Fruit fly (Drosophila melanogaster): ENCODE results near the gene S6k.

S6k gene

DNA sequence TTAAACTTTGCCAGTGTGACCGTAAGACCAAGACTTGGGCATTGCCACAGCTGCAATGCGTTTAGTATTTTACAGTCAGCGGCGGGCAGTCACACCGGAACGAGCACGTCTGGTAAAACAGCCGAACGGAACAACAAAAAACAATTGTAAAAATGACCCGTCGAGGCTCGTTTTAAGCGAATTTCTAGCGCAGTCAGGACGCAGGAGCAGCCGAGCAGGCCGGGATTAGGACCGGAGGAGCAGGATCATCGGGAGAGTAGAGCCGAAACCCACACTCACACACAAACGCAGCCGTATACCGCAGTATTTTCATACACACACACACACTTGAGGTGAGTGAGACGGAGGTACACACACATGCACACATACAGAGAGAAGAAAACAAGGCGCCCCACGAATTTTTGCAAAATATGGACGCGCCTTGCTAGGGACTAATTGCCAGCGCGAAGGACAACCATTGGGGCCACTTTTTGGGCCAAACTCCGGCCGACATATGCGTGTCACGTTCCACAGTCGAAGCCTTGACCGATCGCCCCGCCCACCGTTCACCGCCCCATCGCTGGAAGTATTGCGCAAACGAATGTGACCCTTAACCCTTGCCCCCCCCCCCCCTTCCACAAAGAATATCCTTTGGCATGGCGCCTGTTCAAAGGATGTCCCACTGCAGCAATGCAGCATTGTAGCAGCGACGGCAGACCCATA, 57.7 kb downstream of the S6k start, which contains the start of gene Usp47 (continued):
- TF ChIP-seq CG7745 (tag; optimal IDR thresholded peaks at IDR 0.05), result no peak
- TF ChIP-seq E2f1 (GFP tag; IDR thresholded peaks at IDR 0.05), result no peak
- TF ChIP-seq CG15269 (tag; optimal IDR thresholded peaks at IDR 0.05), result no peak
- no peak for TF ChIP-seq Mad (GFP tag; optimal IDR thresholded peaks at IDR 0.05)
- no peak for TF ChIP-seq CG9215 (GFP tag; IDR thresholded peaks at IDR 0.05)
- TF ChIP-seq so (GFP tag; IDR thresholded peaks at IDR 0.05), result no peak
- TF ChIP-seq nmo (GFP tag; optimal IDR thresholded peaks at IDR 0.05), result peak; percentile 0
- no peak for TF ChIP-seq CG3838 (GFP tag; optimal IDR thresholded peaks at IDR 0.05)
- TF ChIP-seq CG10147 (GFP tag; optimal IDR thresholded peaks at IDR 0.05), result no peak
- TF ChIP-seq tup (GFP tag; optimal IDR thresholded peaks at IDR 0.05), result no peak
- peak; percentile 99 for TF ChIP-seq cg (GFP tag; optimal IDR thresholded peaks at IDR 0.05)
- no peak for TF ChIP-seq stc (GFP tag; IDR thresholded peaks at IDR 0.05)
- TF ChIP-seq bab2 (GFP tag; optimal IDR thresholded peaks at IDR 0.05), result no peak
- TF ChIP-seq CG15514 (GFP tag; optimal IDR thresholded peaks at IDR 0.05), result peak; percentile 23
- TF ChIP-seq CG11247 (GFP tag; IDR thresholded peaks at IDR 0.05), result no peak
- no peak for TF ChIP-seq Ssrp (tag; optimal IDR thresholded peaks at IDR 0.05)
- TF ChIP-seq CG12391 (tag; optimal IDR thresholded peaks at IDR 0.05), result no peak
- TF ChIP-seq CG10267 (tag; optimal IDR thresholded peaks at IDR 0.05), result no peak
- TF ChIP-seq ap (GFP tag; IDR thresholded peaks at IDR 0.05), result no peak
- TF ChIP-seq CG15011 (GFP tag; optimal IDR thresholded peaks at IDR 0.05), result no peak
- 0 out of 3 replicates have a peak, but pooled peaks have one; percentile 12 for TF ChIP-seq ci (GFP tag; IDR thresholded peaks at IDR 0.05)
- TF ChIP-seq Fer2 (tag; optimal IDR thresholded peaks at IDR 0.05), result no peak
- no peak for TF ChIP-seq CG17186 (GFP tag; optimal IDR thresholded peaks at IDR 0.05)
- TF ChIP-seq Hr78 (GFP tag; optimal IDR thresholded peaks at IDR 0.05), result peak in 1 of 2 experiments; percentile 97
- TF ChIP-seq CG2116 (GFP tag; optimal IDR thresholded peaks at IDR 0.05), result no peak
- 0 out of 2 replicates have a peak, but pooled peaks have one; percentile 5 for TF ChIP-seq Drgx (GFP tag; IDR thresholded peaks at IDR 0.05)
- no peak for TF ChIP-seq CG18011 (GFP tag; optimal IDR thresholded peaks at IDR 0.05)
- TF ChIP-seq ken (GFP tag; IDR thresholded peaks at IDR 0.05), result no peak
- TF ChIP-seq CG3163 (GFP tag; optimal IDR thresholded peaks at IDR 0.05), result no peak
- TF ChIP-seq Nf-YC (tag; optimal IDR thresholded peaks at IDR 0.05), result no peak
- TF ChIP-seq ac (GFP tag; optimal IDR thresholded peaks at IDR 0.05), result no peak
- no peak for TF ChIP-seq CG14441 (GFP tag; IDR thresholded peaks at IDR 0.05)
- no peak for TF ChIP-seq CG2129 (GFP tag; IDR thresholded peaks at IDR 0.05; ENCODE audit: partially characterized antibody)
- no peak for TF ChIP-seq zfh2 (GFP tag; optimal IDR thresholded peaks at IDR 0.05)
- TF ChIP-seq dysf (GFP tag; IDR thresholded peaks at IDR 0.05), result 0 out of 3 replicates have a peak, but pooled peaks have one; percentile 6
- no peak for TF ChIP-seq nerfin-1 (tag; optimal IDR thresholded peaks at IDR 0.05)
- TF ChIP-seq Sry-δ (GFP tag; optimal IDR thresholded peaks at IDR 0.05), result no peak
- TF ChIP-seq CG1832 (GFP tag; optimal IDR thresholded peaks at IDR 0.05), result no peak
- no peak for TF ChIP-seq sd (tag; optimal IDR thresholded peaks at IDR 0.05)
- no peak for TF ChIP-seq Bdp1 (GFP tag; optimal IDR thresholded peaks at IDR 0.05)
- 0 out of 3 replicates have a peak, but pooled peaks have one; percentile 36 for TF ChIP-seq mld (GFP tag; IDR thresholded peaks at IDR 0.05; ENCODE audit: partially characterized antibody)
- TF ChIP-seq CG13424 (tag; optimal IDR thresholded peaks at IDR 0.05), result no peak
- TF ChIP-seq HmgZ (tag; optimal IDR thresholded peaks at IDR 0.05), result peak; percentile 62
- peak; percentile 21 for TF ChIP-seq repo (GFP tag; optimal IDR thresholded peaks at IDR 0.05)
- TF ChIP-seq zfh1 (GFP tag; IDR thresholded peaks at IDR 0.05), result no peak
- no peak for TF ChIP-seq hkb (optimal IDR thresholded peaks at IDR 0.05)
- 0 out of 2 replicates have a peak, but pooled peaks have one; percentile 10 for TF ChIP-seq hkb (GFP tag; IDR thresholded peaks at IDR 0.05)
- TF ChIP-seq luna (GFP tag; optimal IDR thresholded peaks at IDR 0.05), result no peak
- peak; percentile 82 for TF ChIP-seq Myb (GFP tag; optimal IDR thresholded peaks at IDR 0.05)

All from whole organism, embryonic.